Fruit fly (Drosophila melanogaster) whole organism, embryonic: ENCODE results near the gene Rab18.

Experiments
- CG11456 ChIP-seq: fragments of 200-800 bp; sonication (Bioruptor generic); IDR thresholded peaks from 3 replicates; pipeline ENCODE4 v1.3.6; 2022; ENCODE audit warnings: missing biosample characterization, missing genetic modification characterization
- CG12744 ChIP-seq: fragments of 200-800 bp; sonication (Bioruptor generic); optimal IDR thresholded peaks from 2 replicates; lab custom pipeline; 2016; ENCODE audit warnings: missing biosample characterization, missing genetic modification characterization
- CG13287 ChIP-seq: fragments of 200-800 bp; sonication (Bioruptor generic); IDR thresholded peaks from 2 replicates; pipeline ENCODE4 v1.3.6; 2022; ENCODE audit warnings: missing biosample characterization, missing genetic modification characterization; ENCODE audit not compliant: partially characterized antibody
- CG14441 ChIP-seq: fragments of 200-800 bp; sonication (Bioruptor generic); IDR thresholded peaks from 2 replicates; pipeline ENCODE4 v1.3.6; 2022; ENCODE audit warnings: missing biosample characterization, missing genetic modification characterization
- CG14667 ChIP-seq: fragments of 200-800 bp; sonication (Bioruptor generic); IDR thresholded peaks from 2 replicates; pipeline ENCODE4 v1.3.6; 2022; ENCODE audit warnings: missing biosample characterization, missing genetic modification characterization
- CG15269 ChIP-seq: fragments of 200-800 bp; sonication (Bioruptor generic); optimal IDR thresholded peaks from 2 replicates; lab custom pipeline; 2018; ENCODE audit warnings: missing biosample characterization, mild to moderate bottlenecking, missing genetic modification characterization, moderate library complexity
- CG1529 ChIP-seq: fragments of 200-800 bp; sonication (Bioruptor generic); optimal IDR thresholded peaks from 3 replicates; lab custom pipeline; 2018; ENCODE audit warnings: missing biosample characterization, missing genetic modification characterization
- CG15696 ChIP-seq: fragments of 200-800 bp; sonication (Bioruptor generic); optimal IDR thresholded peaks from 2 replicates; lab custom pipeline; 2019; ENCODE audit warnings: missing biosample characterization, mild to moderate bottlenecking, missing genetic modification characterization, moderate library complexity
- CG17186 ChIP-seq: fragments of 200-800 bp; sonication (Bioruptor generic); optimal IDR thresholded peaks from 3 replicates; lab custom pipeline; 2017; ENCODE audit warnings: missing biosample characterization, missing genetic modification reagents, missing genetic modification characterization
- CG17568 ChIP-seq: fragments of 200-800 bp; sonication (Bioruptor generic); optimal IDR thresholded peaks from 2 replicates; lab custom pipeline; 2018; ENCODE audit warnings: missing biosample characterization, mild to moderate bottlenecking, missing genetic modification characterization, moderate library complexity
- CG18599 ChIP-seq: fragments of 200-800 bp; sonication (Bioruptor generic); optimal IDR thresholded peaks from 3 replicates; lab custom pipeline; 2017; ENCODE audit warnings: missing biosample characterization, missing genetic modification characterization, mild to moderate bottlenecking, moderate library complexity, missing genetic modification reagents
- CG2116 ChIP-seq: fragments of 200-800 bp; sonication (Bioruptor generic); optimal IDR thresholded peaks from 3 replicates; lab custom pipeline; 2018; ENCODE audit warnings: missing biosample characterization, mild to moderate bottlenecking, missing genetic modification characterization
- CG30431 ChIP-seq: fragments of 200-800 bp; sonication (Bioruptor generic); optimal IDR thresholded peaks from 2 replicates; lab custom pipeline; 2017; ENCODE audit warnings: missing biosample characterization, missing genetic modification characterization
- CG31388 ChIP-seq: fragments of 200-800 bp; sonication (Bioruptor generic); optimal IDR thresholded peaks from 2 replicates; lab custom pipeline; 2016; ENCODE audit warnings: missing biosample characterization, missing genetic modification characterization
- CG32532 ChIP-seq: fragments of 200-800 bp; sonication (Bioruptor generic); IDR thresholded peaks from 2 replicates; pipeline ENCODE4 v1.3.6; 2022; ENCODE audit warnings: missing biosample characterization, missing genetic modification characterization
- CG32772 ChIP-seq: fragments of 200-800 bp; sonication (Bioruptor generic); IDR thresholded peaks from 2 replicates; pipeline ENCODE4 v1.3.6; 2022; ENCODE audit warnings: missing biosample characterization, missing genetic modification characterization
- CG3838 ChIP-seq: fragments of 200-800 bp; sonication (Bioruptor generic); optimal IDR thresholded peaks from 3 replicates; lab custom pipeline; 2016; ENCODE audit warnings: missing biosample characterization, missing genetic modification characterization
- CG4328 ChIP-seq: fragments of 200-800 bp; sonication (Bioruptor generic); optimal IDR thresholded peaks from 3 replicates; lab custom pipeline; 2017; ENCODE audit warnings: missing biosample characterization, missing genetic modification reagents, missing genetic modification characterization
- CG6654 ChIP-seq: fragments of 200-800 bp; sonication (Bioruptor generic); optimal IDR thresholded peaks from 2 replicates; lab custom pipeline; 2017; ENCODE audit warnings: missing biosample characterization, mild to moderate bottlenecking, missing genetic modification characterization
- CG8089 ChIP-seq: fragments of 200-800 bp; sonication (Bioruptor generic); optimal IDR thresholded peaks from 3 replicates; lab custom pipeline; 2016; ENCODE audit warnings: missing biosample characterization, missing genetic modification characterization
- CG9215 ChIP-seq: fragments of 200-800 bp; sonication (Bioruptor generic); IDR thresholded peaks from 2 replicates; pipeline ENCODE4 v1.3.6; 2022; ENCODE audit warnings: missing biosample characterization, missing genetic modification characterization
- CG9727 ChIP-seq: fragments of 200-800 bp; sonication (Bioruptor generic); optimal IDR thresholded peaks from 3 replicates; lab custom pipeline; 2017; ENCODE audit warnings: missing biosample characterization, mild to moderate bottlenecking, missing genetic modification characterization
- CkIIα-i1 ChIP-seq: fragments of 200-800 bp; sonication (Bioruptor generic); IDR thresholded peaks from 2 replicates; pipeline ENCODE4 v1.3.6; 2022; ENCODE audit warnings: missing biosample characterization, missing genetic modification characterization
- Dad ChIP-seq: fragments of 200-800 bp; sonication (Bioruptor generic); optimal IDR thresholded peaks from 3 replicates; lab custom pipeline; 2016; ENCODE audit warnings: missing biosample characterization, missing genetic modification characterization
- Dfd ChIP-seq, 2 experiments: fragments of >200 bp; optimal IDR thresholded peaks; 2 replicates each; lab custom pipeline; 2017; ENCODE audit warnings: missing biosample characterization in 2 of 2, missing genetic modification characterization in 2 of 2
- Dp ChIP-seq: fragments of 200-800 bp; sonication (Bioruptor generic); optimal IDR thresholded peaks from 2 replicates; lab custom pipeline; 2018; ENCODE audit warnings: missing biosample characterization, mild to moderate bottlenecking, missing genetic modification characterization, moderate library complexity
- E2f1 ChIP-seq: fragments of 200-800 bp; sonication (Bioruptor generic); IDR thresholded peaks from 2 replicates; pipeline ENCODE4 v1.3.6; 2022; ENCODE audit warnings: missing biosample characterization, missing genetic modification characterization
- HHEX ChIP-seq: fragments of 200-800 bp; sonication (Bioruptor generic); optimal IDR thresholded peaks from 3 replicates; lab custom pipeline; 2017; ENCODE audit warnings: missing biosample characterization, mild to moderate bottlenecking, missing genetic modification characterization, missing genetic modification reagents
- HLH4C ChIP-seq: fragments of 200-800 bp; sonication (Bioruptor generic); IDR thresholded peaks from 3 replicates; pipeline ENCODE4 v1.3.6; 2022; ENCODE audit warnings: missing biosample characterization, missing genetic modification characterization; ENCODE audit not compliant: partially characterized antibody
- Lhr ChIP-seq: fragments of 200-800 bp; sonication (Bioruptor generic); optimal IDR thresholded peaks from 3 replicates; lab custom pipeline; 2017; ENCODE audit warnings: mild to moderate bottlenecking, missing biosample characterization, missing genetic modification reagents, missing genetic modification characterization
- Lpt ChIP-seq: fragments of >200 bp; optimal IDR thresholded peaks from 2 replicates; lab custom pipeline; 2018; ENCODE audit warnings: missing biosample characterization, missing genetic modification characterization
- MBD-R2 ChIP-seq: fragments of 200-800 bp; sonication (Bioruptor generic); IDR thresholded peaks from 2 replicates; pipeline ENCODE4 v1.3.6; 2022; ENCODE audit warnings: missing biosample characterization, missing genetic modification characterization
- MTF-1 ChIP-seq: fragments of 200-800 bp; sonication (Bioruptor generic); optimal IDR thresholded peaks from 2 replicates; lab custom pipeline; 2018; ENCODE audit warnings: missing biosample characterization, mild to moderate bottlenecking, missing genetic modification characterization, borderline replicate concordance
- Meics ChIP-seq: fragments of 200-800 bp; sonication (Bioruptor generic); optimal IDR thresholded peaks from 2 replicates; lab custom pipeline; 2017; ENCODE audit warnings: missing biosample characterization, mild to moderate bottlenecking, missing genetic modification characterization
- Oaz ChIP-seq: fragments of 200-800 bp; sonication (Bioruptor generic); IDR thresholded peaks from 2 replicates; pipeline ENCODE4 v1.3.6; 2022; ENCODE audit warnings: missing biosample characterization, missing genetic modification characterization
- Rfx ChIP-seq: fragments of 200-800 bp; sonication (Bioruptor generic); IDR thresholded peaks from 2 replicates; pipeline ENCODE4 v1.3.6; 2022; ENCODE audit warnings: missing biosample characterization, missing genetic modification characterization
- Six4 ChIP-seq: fragments of 200-800 bp; sonication (Bioruptor generic); optimal IDR thresholded peaks from 2 replicates; lab custom pipeline; 2016; ENCODE audit warnings: missing biosample characterization, missing genetic modification characterization
- bbx ChIP-seq: fragments of 200-800 bp; sonication (Bioruptor generic); IDR thresholded peaks from 2 replicates; pipeline ENCODE4 v1.3.6; 2022; ENCODE audit warnings: missing biosample characterization, missing genetic modification characterization; ENCODE audit not compliant: partially characterized antibody
- dimm ChIP-seq: fragments of 200-800 bp; sonication (Bioruptor generic); IDR thresholded peaks from 2 replicates; pipeline ENCODE4 v1.3.6; 2022; ENCODE audit warnings: missing biosample characterization, missing genetic modification characterization
- gfzf ChIP-seq: fragments of 200-800 bp; sonication (Bioruptor generic); optimal IDR thresholded peaks from 2 replicates; lab custom pipeline; 2016; ENCODE audit warnings: missing biosample characterization, mild to moderate bottlenecking, missing genetic modification characterization, moderate library complexity
- gro ChIP-seq: fragments of 200-800 bp; sonication (Bioruptor generic); optimal IDR thresholded peaks from 2 replicates; lab custom pipeline; 2016; ENCODE audit warnings: missing biosample characterization, missing genetic modification characterization
- inv ChIP-seq: fragments of 200-800 bp; sonication (Bioruptor generic); IDR thresholded peaks from 2 replicates; pipeline ENCODE4 v1.3.6; 2022; ENCODE audit warnings: missing biosample characterization, missing genetic modification characterization; ENCODE audit not compliant: partially characterized antibody
- lmd ChIP-seq: fragments of 200-800 bp; sonication (Bioruptor generic); IDR thresholded peaks from 2 replicates; pipeline ENCODE4 v1.3.6; 2022; ENCODE audit warnings: missing biosample characterization, missing genetic modification characterization
- org-1 ChIP-seq: fragments of 200-800 bp; sonication (Bioruptor generic); optimal IDR thresholded peaks from 2 replicates; lab custom pipeline; 2017; ENCODE audit warnings: missing biosample characterization, missing genetic modification characterization
- otp ChIP-seq: fragments of 200-800 bp; sonication (Bioruptor generic); IDR thresholded peaks from 3 replicates; pipeline ENCODE4, ENCODE4 v1.3.6; 2022; ENCODE audit warnings: missing biosample characterization, missing genetic modification characterization
- pan ChIP-seq, 4 experiments: fragments of >200 bp in 3 of 4; fragments of 200-800 bp in 1 of 4; sonication (Bioruptor generic) in 1 of 4; optimal IDR thresholded peaks in 3 of 4; IDR thresholded peaks in 1 of 4; 2 replicates each; pipeline versions ENCODE4 v1.3.6 to Lab custom; 2017 to 2022; ENCODE audit warnings: missing biosample characterization in 2 of 4, missing genetic modification characterization in 2 of 4, mixed read lengths in 1 of 4
- sisA ChIP-seq: fragments of 200-800 bp; sonication (Bioruptor generic); IDR thresholded peaks from 2 replicates; pipeline ENCODE4 v1.3.6; 2022; ENCODE audit warnings: missing biosample characterization, missing genetic modification characterization
- tgo ChIP-seq: fragments of 200-800 bp; sonication (Bioruptor generic); IDR thresholded peaks from 3 replicates; pipeline ENCODE4 v1.3.6; 2022; ENCODE audit warnings: missing biosample characterization, missing genetic modification characterization
- tx ChIP-seq: fragments of 200-800 bp; sonication (Bioruptor generic); optimal IDR thresholded peaks from 2 replicates; lab custom pipeline; 2016; ENCODE audit warnings: missing biosample characterization, missing genetic modification characterization

Gene Rab18

DNA sequence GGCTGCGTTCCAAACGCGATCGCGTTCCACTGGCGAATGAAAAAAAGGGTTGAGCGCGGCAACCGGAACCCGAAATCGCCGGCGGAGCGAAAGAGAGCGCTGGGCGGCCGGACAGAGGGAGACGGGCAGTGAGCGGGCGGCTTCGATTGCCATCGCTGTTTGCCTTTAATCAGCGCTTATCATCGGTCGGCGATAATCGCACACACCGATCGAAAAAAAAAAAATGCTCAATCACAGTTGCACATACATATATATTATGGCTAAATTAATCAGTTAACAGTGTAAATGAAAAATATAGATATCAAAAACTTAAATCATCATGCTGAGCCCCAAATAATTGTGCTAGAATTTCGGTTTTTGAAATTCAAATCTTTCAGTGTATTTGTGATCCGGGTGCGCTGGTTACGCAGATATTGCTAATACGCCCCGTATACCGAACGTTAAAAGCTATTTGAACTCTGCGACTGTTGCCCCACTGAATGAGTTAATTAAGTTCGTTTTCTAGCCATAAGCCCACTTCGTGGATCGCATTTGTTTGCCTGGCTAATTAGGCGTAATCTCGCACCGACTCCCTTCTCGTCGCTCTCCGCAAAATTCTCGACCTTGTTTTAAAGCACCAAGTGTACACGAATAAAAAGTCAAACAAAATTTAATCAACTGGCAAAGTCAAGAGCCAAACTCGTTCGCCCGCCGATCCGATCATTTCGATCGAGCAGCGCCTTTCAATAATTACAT lies 46.3 kb upstream of the Rab18 start, which contains the start of gene CG33080 (continued):
- TF ChIP-seq CG2116 (GFP tag; lab: Kevin White, UChicago) = no peak
- peak; percentile 29; the same call in 1 of the 3 replicates for TF ChIP-seq tgo (GFP tag; lab: Robert Waterston, UW)
- TF ChIP-seq MTF-1 = no peak
- TF ChIP-seq pan (optimal IDR thresholded peaks at IDR 0.05; lab: Kevin White, UChicago) = no peak
- peak in 1 of 2 experiments; percentile 10 for TF ChIP-seq pan (GFP tag; optimal IDR thresholded peaks at IDR 0.05 in 1 of 2, IDR thresholded peaks at IDR 0.05 in 1 of 2)
- no peak for TF ChIP-seq HHEX (GFP tag; lab: Kevin White, UChicago)
- peak; percentile 51 for TF ChIP-seq CG32532 (GFP tag; lab: Robert Waterston, UW)
- TF ChIP-seq sisA (GFP tag; lab: Robert Waterston, UW) = 0 out of 2 replicates have a peak, but pooled peaks have one; percentile 15
- no peak for TF ChIP-seq Lpt
- no peak for TF ChIP-seq CG15696 (tag; lab: Kevin White, UChicago)
- no peak for TF ChIP-seq CG30431 (GFP tag; lab: Kevin White, UChicago)
- no peak for TF ChIP-seq CG31388 (GFP tag; lab: Kevin White, UChicago)
- TF ChIP-seq E2f1 (GFP tag; lab: Robert Waterston, UW) = no peak
- TF ChIP-seq tx (GFP tag; lab: Kevin White, UChicago) = no peak
- TF ChIP-seq MBD-R2 (GFP tag; lab: Robert Waterston, UW) = no peak
- TF ChIP-seq CG11456 = no peak
- no peak for TF ChIP-seq inv
- TF ChIP-seq Lhr (GFP tag; lab: Kevin White, UChicago) = no peak
- TF ChIP-seq CG17186 (GFP tag; lab: Kevin White, UChicago) = no peak
- TF ChIP-seq CG17568 (GFP tag; lab: Kevin White, UChicago) = no peak
- no peak for TF ChIP-seq dimm (GFP tag; lab: Robert Waterston, UW)
- no peak for TF ChIP-seq CkIIα-i1 (GFP tag; lab: Robert Waterston, UW)
- no peak for TF ChIP-seq Dad (GFP tag; lab: Kevin White, UChicago)
- TF ChIP-seq CG18599 (GFP tag; lab: Kevin White, UChicago) = peak; percentile 27
- no peak for TF ChIP-seq CG9215 (GFP tag; lab: Robert Waterston, UW)
- no peak for TF ChIP-seq CG6654
- TF ChIP-seq CG13287 (GFP tag; lab: Robert Waterston, UW) = no peak
- 0 out of 2 replicates have a peak, but pooled peaks have one; percentile 15 for TF ChIP-seq CG32772 (GFP tag; lab: Robert Waterston, UW)
- no peak for TF ChIP-seq CG4328 (GFP tag; lab: Kevin White, UChicago)
- TF ChIP-seq Rfx (GFP tag; lab: Robert Waterston, UW) = peak; percentile 64
- TF ChIP-seq gro (GFP tag; lab: Kevin White, UChicago) = no peak
- TF ChIP-seq Dp = no peak
- no peak for TF ChIP-seq Dfd (GFP tag; optimal IDR thresholded peaks at IDR 0.05; lab: Kevin White, UChicago)
- peak; percentile 9 for TF ChIP-seq CG15269 (tag; lab: Kevin White, UChicago)
- no peak for TF ChIP-seq HLH4C (GFP tag; lab: Robert Waterston, UW)
- no peak for TF ChIP-seq CG12744 (GFP tag; lab: Kevin White, UChicago)
- TF ChIP-seq CG9727 (GFP tag; lab: Kevin White, UChicago) = no peak
- TF ChIP-seq org-1 (GFP tag; lab: Kevin White, UChicago) = no peak
- TF ChIP-seq Meics = peak; percentile 28
- no peak for TF ChIP-seq Six4 (GFP tag; lab: Kevin White, UChicago)
- 0 out of 2 replicates have a peak, but pooled peaks have one; percentile 14 for TF ChIP-seq CG14441
- TF ChIP-seq otp (GFP tag; lab: Robert Waterston, UW) = no peak
- no peak for TF ChIP-seq CG1529 (GFP tag; lab: Kevin White, UChicago)
- TF ChIP-seq CG14667 (GFP tag; lab: Robert Waterston, UW) = no peak
- no peak for TF ChIP-seq gfzf
- no peak for TF ChIP-seq CG3838
- TF ChIP-seq Oaz (GFP tag; lab: Robert Waterston, UW) = no peak
- no peak for TF ChIP-seq bbx
- no peak for TF ChIP-seq CG8089 (GFP tag; lab: Kevin White, UChicago)
- no peak for TF ChIP-seq lmd (GFP tag; lab: Robert Waterston, UW)
